Fruit fly (Drosophila melanogaster) S2 (cell line): ENCODE results near the gene RfC3.

ENCODE experiments used
- CG8478 ChIP-seq: fragments of >200 bp; optimal IDR thresholded peaks from 2 replicates; lab custom pipeline; 2018
- CTCF ChIP-seq, 2 experiments: fragments of >200 bp; optimal IDR thresholded peaks; 2 replicates each; lab custom pipeline; 2018

- TF ChIP-seq CG8478: no peak
- TF ChIP-seq CTCF (optimal IDR thresholded peaks at IDR 0.05; lab: Kevin White, UChicago): no peak
Measured at dm6 chr2L:10413251-10414127, 5.5 kb upstream of the RfC3 start, which contains the start of the genes CG5355 and Klp31E.
